Worm (Caenorhabditis elegans): ENCODE measurements around the gene F39C12.1.

F39C12.1 gene

DNA sequence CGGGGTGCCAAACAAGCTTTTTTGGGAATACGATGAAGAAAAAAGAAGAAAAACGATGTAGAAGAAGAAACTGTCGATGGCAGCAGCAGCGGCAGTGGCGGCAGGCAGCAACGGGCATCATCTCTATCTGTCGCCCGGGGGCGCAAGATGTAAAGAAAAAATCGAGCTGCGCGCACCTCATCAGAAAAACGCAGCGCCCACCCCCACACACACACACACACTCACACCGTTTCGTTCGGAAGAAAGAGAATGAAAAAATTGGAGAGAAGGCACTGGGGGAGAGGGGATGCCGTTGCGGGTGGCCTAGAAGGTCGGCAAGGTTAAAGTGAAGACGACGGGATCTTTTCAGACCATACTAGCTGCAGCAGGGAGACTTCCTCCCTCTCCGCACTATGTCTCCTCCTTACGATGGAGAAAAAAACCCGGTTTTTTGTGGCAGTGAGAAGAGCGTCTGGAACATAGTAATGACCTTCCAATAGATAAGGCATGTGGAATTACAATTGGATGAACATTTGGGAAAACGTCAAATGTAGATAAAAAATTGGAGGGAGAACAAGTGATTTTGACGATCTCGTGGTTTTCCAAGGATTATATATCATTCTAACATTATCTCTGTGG lies 39.8 kb downstream of the F39C12.1 start (continued):
- TF ChIP-seq efl-3 (GFP tag; optimal IDR thresholded peaks at IDR 0.05) (no peak), nhr-12 (tag; optimal IDR thresholded peaks at IDR 0.05) (no peak), nhr-237 (tag; optimal IDR thresholded peaks at IDR 0.05) (no peak), ceh-90 (tag; optimal IDR thresholded peaks at IDR 0.05) (no peak), fkh-10 (GFP tag; optimal IDR thresholded peaks at IDR 0.05) (no peak), lsy-2 (tag; optimal IDR thresholded peaks at IDR 0.05) (no peak), jun-1 (tag; optimal IDR thresholded peaks at IDR 0.05) (peak; percentile 2), blmp-1 (tag; optimal IDR thresholded peaks at IDR 0.05) (peak; percentile 58), swsn-7 (tag; optimal IDR thresholded peaks at IDR 0.05) (peak; percentile 32), nhr-90 (tag; optimal IDR thresholded peaks at IDR 0.05; ENCODE audit: poor library complexity) (peak; percentile 72), unc-62 (GFP tag; optimal IDR thresholded peaks at IDR 0.05) (no peak), ets-5 (GFP tag; IDR thresholded peaks at IDR 0.05) (no peak), sox-4 (tag; optimal IDR thresholded peaks at IDR 0.05) (no peak), pax-3 (tag; optimal IDR thresholded peaks at IDR 0.05) (no peak), skn-1 (tag; optimal IDR thresholded peaks at IDR 0.05) (no peak), ceh-88 (GFP tag; IDR thresholded peaks at IDR 0.05) (no peak), hlh-4 (tag; optimal IDR thresholded peaks at IDR 0.05) (no peak), elt-3 (tag; optimal IDR thresholded peaks at IDR 0.05) (peak in 2 of 6 experiments; percentile 8 to 48), snpc-4 (tag; optimal IDR thresholded peaks at IDR 0.05) (no peak), unc-86 (tag; optimal IDR thresholded peaks at IDR 0.05) (no peak), mep-1 (tag; optimal IDR thresholded peaks at IDR 0.05) (no peak), Y116A8C.19 (tag; optimal IDR thresholded peaks at IDR 0.05; ENCODE audit: borderline replicate concordance) (no peak), fos-1 (tag; optimal IDR thresholded peaks at IDR 0.05) (no peak), nhr-28 (tag; optimal IDR thresholded peaks at IDR 0.05) (no peak), zag-1 (tag; optimal IDR thresholded peaks at IDR 0.05) (no peak), lin-13 (GFP tag; optimal IDR thresholded peaks at IDR 0.05) (no peak), xbp-1 (tag; optimal IDR thresholded peaks at IDR 0.05) (no peak), pag-3 (tag; optimal IDR thresholded peaks at IDR 0.05; ENCODE audit: borderline replicate concordance, insufficient read depth) (peak; percentile 80), ama-1 (optimal IDR thresholded peaks at IDR 0.05) (no peak), F16B12.6 (tag; optimal IDR thresholded peaks at IDR 0.05) (no peak), unc-98 (GFP tag; IDR thresholded peaks at IDR 0.05) (no peak), isw-1 (GFP tag; IDR thresholded peaks at IDR 0.05) (no peak), nhr-84 (tag; optimal IDR thresholded peaks at IDR 0.05) (no peak), aly-2 (tag; optimal IDR thresholded peaks at IDR 0.05) (no peak), rnt-1 (tag; optimal IDR thresholded peaks at IDR 0.05) (no peak), ces-1 (GFP tag; optimal IDR thresholded peaks at IDR 0.05) (no peak), lin-14 (GFP tag; optimal IDR thresholded peaks at IDR 0.05) (peak; percentile 65), dsc-1 (tag; optimal IDR thresholded peaks at IDR 0.05) (no peak), zip-4 (GFP tag; optimal IDR thresholded peaks at IDR 0.05) (no peak), fkh-8 (tag; optimal IDR thresholded peaks at IDR 0.05) (no peak), nhr-71 (tag; optimal IDR thresholded peaks at IDR 0.05) (peak; percentile 54), C16A3.4 (tag; optimal IDR thresholded peaks at IDR 0.05) (no peak), nhr-76 (tag; optimal IDR thresholded peaks at IDR 0.05) (no peak), aha-1 (tag; optimal IDR thresholded peaks at IDR 0.05) (no peak), alr-1 (tag; optimal IDR thresholded peaks at IDR 0.05; ENCODE audit: borderline replicate concordance) (no peak), unc-30 (tag; optimal IDR thresholded peaks at IDR 0.05) (no peak), hlh-17 (GFP tag; optimal IDR thresholded peaks at IDR 0.05; ENCODE audit: borderline replicate concordance) (no peak), hpl-2 (GFP tag; optimal IDR thresholded peaks at IDR 0.05) (no peak), egl-13 (tag; optimal IDR thresholded peaks at IDR 0.05) (no peak), irx-1 (tag; optimal IDR thresholded peaks at IDR 0.05) (no peak), nhr-20 (tag; optimal IDR thresholded peaks at IDR 0.05) (peak; percentile 54), nhr-85 (tag) (peak; percentile 87), nhr-11 (tag; optimal IDR thresholded peaks at IDR 0.05) (no peak), grh-1 (GFP tag; IDR thresholded peaks at IDR 0.05) (0 out of 2 replicates have a peak, but pooled peaks have one; percentile 33)

All from whole organism, L1 larva.